Worm (Caenorhabditis elegans) whole organism, L2 larva: ENCODE results near the gene isy-1.

Source experiments
- C34F6.9 ChIP-seq: fragments of 150-350 bp; optimal IDR thresholded peaks from 2 replicates; lab custom pipeline; 2014; ENCODE audit warnings: missing biosample characterization, missing genetic modification characterization
- F13H6.1 ChIP-seq: sonication (generic microtip); optimal IDR thresholded peaks from 2 replicates; lab custom pipeline; 2016; ENCODE audit warnings: missing genetic modification characterization, missing compliant biosample characterization
- R02D3.7 ChIP-seq: fragments of 150-350 bp; optimal IDR thresholded peaks from 2 replicates; lab custom pipeline; 2014; ENCODE audit warnings: missing biosample characterization, missing genetic modification characterization
- Y55F3AM.14 ChIP-seq: fragments of 200-800 bp; sonication (Bioruptor generic); optimal IDR thresholded peaks from 2 replicates; lab custom pipeline; 2018; ENCODE audit warnings: mild to moderate bottlenecking, missing genetic modification characterization, missing compliant biosample characterization
- ZK546.5 ChIP-seq: sonication (generic microtip); optimal IDR thresholded peaks from 2 replicates; lab custom pipeline; 2017; ENCODE audit warnings: missing biosample characterization, missing genetic modification characterization
- alr-1 ChIP-seq: fragments of 150-350 bp; optimal IDR thresholded peaks from 2 replicates; lab custom pipeline; 2014; ENCODE audit warnings: missing biosample characterization, missing genetic modification characterization
- aly-2 ChIP-seq: fragments of 150-350 bp; optimal IDR thresholded peaks from 2 replicates; lab custom pipeline; 2014; ENCODE audit warnings: missing biosample characterization, missing genetic modification characterization
- ama-1 ChIP-seq: fragments of 150-350 bp; optimal IDR thresholded peaks from 2 replicates; lab custom pipeline; 2018; ENCODE audit warnings: inconsistent platforms
- blmp-1 ChIP-seq: sonication (generic microtip); optimal IDR thresholded peaks from 2 replicates; lab custom pipeline; 2017; ENCODE audit warnings: missing genetic modification characterization, mild to moderate bottlenecking, missing compliant biosample characterization, antibody characterized with exemption, moderate library complexity; ENCODE audit not compliant: insufficient read depth
- ceh-16 ChIP-seq: fragments of 150-350 bp; optimal IDR thresholded peaks from 2 replicates; lab custom pipeline; 2014; ENCODE audit warnings: missing biosample characterization, missing genetic modification characterization
- ceh-82 ChIP-seq: fragments of 150-350 bp; optimal IDR thresholded peaks from 2 replicates; lab custom pipeline; 2014; ENCODE audit warnings: missing biosample characterization, missing genetic modification characterization
- crh-2 ChIP-seq: sonication (generic microtip); optimal IDR thresholded peaks from 2 replicates; lab custom pipeline; 2017; ENCODE audit warnings: missing biosample characterization, missing genetic modification characterization
- dmd-4 ChIP-seq: sonication (generic microtip); optimal IDR thresholded peaks from 2 replicates; lab custom pipeline; 2017; ENCODE audit warnings: missing biosample characterization, missing genetic modification characterization
- egl-27 ChIP-seq: sonication (generic microtip); optimal IDR thresholded peaks from 3 replicates; lab custom pipeline; 2017; ENCODE audit warnings: missing biosample characterization, missing genetic modification reagents, missing genetic modification characterization
- elt-1 ChIP-seq: fragments of 150-350 bp; optimal IDR thresholded peaks from 2 replicates; lab custom pipeline; 2014; ENCODE audit warnings: missing biosample characterization, missing genetic modification characterization
- elt-3 ChIP-seq: sonication (generic microtip); optimal IDR thresholded peaks from 2 replicates; lab custom pipeline; 2017; ENCODE audit warnings: missing biosample characterization, missing genetic modification characterization
- fos-1 ChIP-seq: fragments of 150-350 bp; optimal IDR thresholded peaks from 2 replicates; lab custom pipeline; 2014; ENCODE audit warnings: missing biosample characterization, missing genetic modification characterization
- gmeb-1 ChIP-seq: fragments of 150-350 bp; optimal IDR thresholded peaks from 2 replicates; lab custom pipeline; 2014; ENCODE audit warnings: missing biosample characterization, missing genetic modification characterization
- lin-11 ChIP-seq: fragments of 150-350 bp; sonication (generic microtip); optimal IDR thresholded peaks from 2 replicates; lab custom pipeline; 2014; ENCODE audit warnings: missing biosample characterization, missing genetic modification characterization, inconsistent platforms, mixed read lengths
- lin-13 ChIP-seq: fragments of 150-350 bp; optimal IDR thresholded peaks from 2 replicates; lab custom pipeline; 2014; ENCODE audit warnings: missing biosample characterization, missing genetic modification reagents, missing genetic modification characterization
- lin-39 ChIP-seq: fragments of 150-350 bp; optimal IDR thresholded peaks from 2 replicates; lab custom pipeline; 2014; ENCODE audit warnings: missing biosample characterization, missing genetic modification reagents, missing genetic modification characterization
- lsy-2 ChIP-seq, 2 experiments: fragments of 150-350 bp in 1 of 2; sonication (generic microtip) in 1 of 2; optimal IDR thresholded peaks; 2 replicates each; lab custom pipeline; 2014 to 2017; ENCODE audit warnings: missing biosample characterization in 2 of 2, missing genetic modification characterization in 2 of 2
- mab-5 ChIP-seq: fragments of 150-350 bp; optimal IDR thresholded peaks from 2 replicates; lab custom pipeline; 2014; ENCODE audit warnings: missing biosample characterization, missing genetic modification characterization
- mbf-1 ChIP-seq: sonication (generic microtip); optimal IDR thresholded peaks from 2 replicates; lab custom pipeline; 2017; ENCODE audit warnings: missing biosample characterization, missing genetic modification characterization
- mdl-1 ChIP-seq, 2 experiments: fragments of 150-350 bp in 1 of 2; sonication (generic microtip) in 1 of 2; optimal IDR thresholded peaks; 2 replicates each; lab custom pipeline; 2017; ENCODE audit warnings: missing biosample characterization in 2 of 2, missing genetic modification characterization in 2 of 2
- nhr-10 ChIP-seq: sonication (generic microtip); optimal IDR thresholded peaks from 2 replicates; lab custom pipeline; 2017; ENCODE audit warnings: missing biosample characterization, missing genetic modification characterization
- nhr-11 ChIP-seq: fragments of 150-350 bp; optimal IDR thresholded peaks from 2 replicates; lab custom pipeline; 2014; ENCODE audit warnings: missing biosample characterization, missing genetic modification characterization
- nhr-12 ChIP-seq: fragments of 150-350 bp; optimal IDR thresholded peaks from 2 replicates; lab custom pipeline; 2014; ENCODE audit warnings: missing biosample characterization, missing genetic modification characterization
- nhr-129 ChIP-seq: fragments of 150-350 bp; optimal IDR thresholded peaks from 2 replicates; lab custom pipeline; 2014; ENCODE audit warnings: missing biosample characterization, missing genetic modification characterization
- nhr-21 ChIP-seq: fragments of 150-350 bp; optimal IDR thresholded peaks from 2 replicates; lab custom pipeline; 2014; ENCODE audit warnings: missing biosample characterization, missing genetic modification characterization
- nhr-23 ChIP-seq: fragments of 150-350 bp; optimal IDR thresholded peaks from 2 replicates; lab custom pipeline; 2014; ENCODE audit warnings: missing biosample characterization, missing genetic modification reagents, missing genetic modification characterization
- nhr-237 ChIP-seq: fragments of 150-350 bp; optimal IDR thresholded peaks from 2 replicates; lab custom pipeline; 2014; ENCODE audit warnings: missing biosample characterization, missing genetic modification characterization
- nhr-25 ChIP-seq: fragments of 150-350 bp; sonication (generic microtip); optimal IDR thresholded peaks from 3 replicates; lab custom pipeline; 2014; ENCODE audit warnings: missing biosample characterization, missing genetic modification characterization
- nhr-6 ChIP-seq: fragments of 150-350 bp; optimal IDR thresholded peaks from 2 replicates; lab custom pipeline; 2014; ENCODE audit warnings: missing biosample characterization, missing genetic modification characterization
- nhr-77 ChIP-seq: fragments of 150-350 bp; optimal IDR thresholded peaks from 2 replicates; lab custom pipeline; 2014; ENCODE audit warnings: missing biosample characterization, missing genetic modification characterization
- peb-1 ChIP-seq: fragments of 150-350 bp; optimal IDR thresholded peaks from 2 replicates; lab custom pipeline; 2014; ENCODE audit warnings: missing biosample characterization, missing genetic modification characterization
- sem-4 ChIP-seq: fragments of 150-350 bp; optimal IDR thresholded peaks from 2 replicates; lab custom pipeline; 2014; ENCODE audit warnings: missing biosample characterization, missing genetic modification reagents, missing genetic modification characterization
- skn-1 ChIP-seq: sonication (generic microtip); optimal IDR thresholded peaks from 2 replicates; lab custom pipeline; 2017; ENCODE audit warnings: missing biosample characterization, missing genetic modification characterization
- sma-3 ChIP-seq: sonication (generic microtip); optimal IDR thresholded peaks from 2 replicates; lab custom pipeline; 2016; ENCODE audit warnings: missing genetic modification reagents, missing genetic modification characterization, missing compliant biosample characterization
- sma-9 ChIP-seq, 2 experiments: fragments of 150-350 bp in 1 of 2; sonication (generic microtip) in 1 of 2; optimal IDR thresholded peaks; 2 replicates each; lab custom pipeline; 2014 to 2016; ENCODE audit warnings: missing genetic modification characterization in 2 of 2, mild to moderate bottlenecking in 1 of 2, missing biosample characterization in 1 of 2, missing compliant biosample characterization in 1 of 2, missing genetic modification reagents in 1 of 2, moderate library complexity in 1 of 2
- snpc-4 ChIP-seq: fragments of 150-350 bp; optimal IDR thresholded peaks from 2 replicates; lab custom pipeline; 2014; ENCODE audit warnings: missing biosample characterization, missing genetic modification characterization
- unc-39 ChIP-seq: fragments of 150-350 bp; optimal IDR thresholded peaks from 2 replicates; lab custom pipeline; 2014; ENCODE audit warnings: missing biosample characterization, missing genetic modification characterization
- unc-55 ChIP-seq: fragments of 150-350 bp; sonication (generic microtip); optimal IDR thresholded peaks from 3 replicates; lab custom pipeline; 2014; ENCODE audit warnings: missing biosample characterization, missing genetic modification reagents, missing genetic modification characterization
- unc-62 ChIP-seq: fragments of 150-350 bp; optimal IDR thresholded peaks from 2 replicates; lab custom pipeline; 2014; ENCODE audit warnings: missing biosample characterization, missing genetic modification reagents, missing genetic modification characterization
- zag-1 ChIP-seq: fragments of 150-350 bp; optimal IDR thresholded peaks from 2 replicates; lab custom pipeline; 2014; ENCODE audit warnings: missing biosample characterization, missing genetic modification characterization
- ztf-1 ChIP-seq: fragments of 200-800 bp; sonication (Bioruptor generic); conservative IDR thresholded peaks from 2 replicates; pipeline ENCODE4 v1.3.6; 2022; ENCODE audit warnings: missing genetic modification characterization, missing compliant biosample characterization
- ztf-11 ChIP-seq: sonication (generic microtip); optimal IDR thresholded peaks from 2 replicates; lab custom pipeline; 2017; ENCODE audit warnings: missing biosample characterization, missing genetic modification characterization
- ztf-4 ChIP-seq: fragments of 150-350 bp; optimal IDR thresholded peaks from 2 replicates; lab custom pipeline; 2014; ENCODE audit warnings: missing biosample characterization, missing genetic modification characterization

isy-1 gene

ce11 chrV:10961448-10961870 lies 39.0 kb downstream of the isy-1 start:
- TF ChIP-seq unc-62 (GFP tag; lab: Kevin White, UChicago): no peak
- TF ChIP-seq snpc-4: peak; percentile 11
- TF ChIP-seq skn-1 (tag; lab: Kevin White, UChicago): no peak
- peak; percentile 90 for TF ChIP-seq F13H6.1 (tag; lab: Kevin White, UChicago)
- no peak for TF ChIP-seq elt-3
- TF ChIP-seq ama-1 (lab: Kevin White, UChicago): no peak
- TF ChIP-seq alr-1 (tag; lab: Kevin White, UChicago): no peak
- TF ChIP-seq zag-1 (tag; lab: Kevin White, UChicago): peak; percentile 6
- peak; percentile 63 for TF ChIP-seq nhr-6 (tag; lab: Kevin White, UChicago)
- TF ChIP-seq nhr-10: no peak
- peak; percentile 85 for TF ChIP-seq nhr-129 (tag; lab: Kevin White, UChicago)
- TF ChIP-seq lin-39: no peak
- TF ChIP-seq sma-9 (GFP tag; optimal IDR thresholded peaks at IDR 0.05; lab: Kevin White, UChicago): peak; percentile 88
- TF ChIP-seq sma-9 (tag; optimal IDR thresholded peaks at IDR 0.05; lab: Kevin White, UChicago): no peak
- TF ChIP-seq gmeb-1 (tag; lab: Kevin White, UChicago): no peak
- TF ChIP-seq nhr-25: no peak
- TF ChIP-seq mbf-1 (tag; lab: Kevin White, UChicago): no peak
- TF ChIP-seq ztf-1 (GFP tag; lab: Robert Waterston, UW): no peak
- peak; percentile 74 for TF ChIP-seq blmp-1
- peak; percentile 75 for TF ChIP-seq crh-2 (tag; lab: Kevin White, UChicago)
- TF ChIP-seq peb-1 (tag; lab: Kevin White, UChicago): no peak
- peak; percentile 84 for TF ChIP-seq C34F6.9 (tag; lab: Kevin White, UChicago)
- TF ChIP-seq fos-1 (tag; lab: Kevin White, UChicago): peak; percentile 32
- TF ChIP-seq Y55F3AM.14 (GFP tag; lab: Kevin White, UChicago): peak; percentile 75
- no peak for TF ChIP-seq ceh-16 (tag; lab: Kevin White, UChicago)
- TF ChIP-seq egl-27 (tag; lab: Kevin White, UChicago): peak; percentile 31
- peak; percentile 50 for TF ChIP-seq mab-5 (tag; lab: Kevin White, UChicago)
- no peak for TF ChIP-seq nhr-23
- TF ChIP-seq nhr-21 (tag; lab: Kevin White, UChicago): no peak
- peak; percentile 74 for TF ChIP-seq sem-4
- peak; percentile 43 for TF ChIP-seq lin-13 (GFP tag; lab: Kevin White, UChicago)
- TF ChIP-seq ZK546.5 (tag; lab: Kevin White, UChicago): no peak
- peak; percentile 52 for TF ChIP-seq ztf-4
- no peak for TF ChIP-seq elt-1 (tag; lab: Kevin White, UChicago)
- peak in 1 of 2 experiments; percentile 80 for TF ChIP-seq lsy-2 (tag; optimal IDR thresholded peaks at IDR 0.05; lab: Kevin White, UChicago)
- no peak for TF ChIP-seq R02D3.7 (tag; lab: Kevin White, UChicago)
- no peak for TF ChIP-seq lin-11 (tag; lab: Kevin White, UChicago)
- no peak for TF ChIP-seq aly-2
- TF ChIP-seq nhr-77 (tag; lab: Kevin White, UChicago): no peak
- no peak for TF ChIP-seq unc-39 (tag; lab: Kevin White, UChicago)
- no peak for TF ChIP-seq nhr-12
- no peak for TF ChIP-seq sma-3 (GFP tag; lab: Kevin White, UChicago)
- no peak for TF ChIP-seq nhr-237 (tag; lab: Kevin White, UChicago)
- TF ChIP-seq ztf-11: no peak
- no peak for TF ChIP-seq ceh-82 (tag; lab: Kevin White, UChicago)
- peak in 1 of 2 experiments; percentile 55 for TF ChIP-seq mdl-1 (tag; optimal IDR thresholded peaks at IDR 0.05; lab: Kevin White, UChicago)
- peak; percentile 85 for TF ChIP-seq unc-55 (GFP tag; lab: Kevin White, UChicago)
- TF ChIP-seq nhr-11 (tag; lab: Kevin White, UChicago): no peak
- no peak for TF ChIP-seq dmd-4 (tag; lab: Kevin White, UChicago)
